Worm (Caenorhabditis elegans) whole organism, L2 larva: Measurements from ENCODE around the gene old-2.

Experiments used
- ceh-16 ChIP-seq: fragments of 150-350 bp; optimal IDR thresholded peaks from 2 replicates; lab custom pipeline; 2014; ENCODE audit warnings: missing biosample characterization, missing genetic modification characterization
- ceh-82 ChIP-seq: fragments of 150-350 bp; optimal IDR thresholded peaks from 2 replicates; lab custom pipeline; 2014; ENCODE audit warnings: missing biosample characterization, missing genetic modification characterization
- lsy-2 ChIP-seq, 2 experiments: fragments of 150-350 bp in 1 of 2; sonication (generic microtip) in 1 of 2; optimal IDR thresholded peaks; 2 replicates each; lab custom pipeline; 2014 to 2017; ENCODE audit warnings: missing biosample characterization in 2 of 2, missing genetic modification characterization in 2 of 2
- nhr-11 ChIP-seq: fragments of 150-350 bp; optimal IDR thresholded peaks from 2 replicates; lab custom pipeline; 2014; ENCODE audit warnings: missing biosample characterization, missing genetic modification characterization
- nhr-25 ChIP-seq: fragments of 150-350 bp; sonication (generic microtip); optimal IDR thresholded peaks from 3 replicates; lab custom pipeline; 2014; ENCODE audit warnings: missing biosample characterization, missing genetic modification characterization
- ztf-1 ChIP-seq: fragments of 200-800 bp; sonication (Bioruptor generic); conservative IDR thresholded peaks from 2 replicates; pipeline ENCODE4 v1.3.6; 2022; ENCODE audit warnings: missing genetic modification characterization, missing compliant biosample characterization

DNA sequence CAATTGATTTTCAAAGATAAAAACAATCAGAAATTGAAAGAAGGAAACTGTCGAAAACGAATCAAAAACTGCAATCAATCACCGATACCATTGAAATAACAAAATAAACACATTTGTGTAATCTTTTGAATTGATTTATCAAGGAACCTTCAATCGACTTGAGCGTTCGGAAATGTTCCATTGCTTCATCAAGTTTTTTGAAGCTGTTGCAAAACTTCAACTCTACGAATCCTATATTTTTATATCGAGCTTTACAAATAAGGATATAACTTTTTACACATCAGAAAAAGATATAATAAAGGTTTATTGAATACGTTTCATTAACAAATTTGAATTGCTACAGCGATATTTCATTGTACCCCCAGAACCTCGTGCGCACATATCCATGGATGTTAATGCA lies 23.6 kb upstream of the old-2 start, which contains the start of gene chil-8:
- no peak for TF ChIP-seq lsy-2 (tag; optimal IDR thresholded peaks at IDR 0.05; lab: Kevin White, UChicago)
- TF ChIP-seq nhr-25 (tag; lab: Kevin White, UChicago): no peak
- no peak for TF ChIP-seq ztf-1 (GFP tag; lab: Robert Waterston, UW)
- no peak for TF ChIP-seq ceh-82
- TF ChIP-seq nhr-11 (tag; lab: Kevin White, UChicago): no peak
- no peak for TF ChIP-seq ceh-16 (tag; lab: Kevin White, UChicago)
